Fruit fly (Drosophila melanogaster): ENCODE data around the gene CG7872.
A peak's percentile ranks its signal among the peaks of the same experiment; 100 is the strongest.

The CG7872 gene

DNA sequence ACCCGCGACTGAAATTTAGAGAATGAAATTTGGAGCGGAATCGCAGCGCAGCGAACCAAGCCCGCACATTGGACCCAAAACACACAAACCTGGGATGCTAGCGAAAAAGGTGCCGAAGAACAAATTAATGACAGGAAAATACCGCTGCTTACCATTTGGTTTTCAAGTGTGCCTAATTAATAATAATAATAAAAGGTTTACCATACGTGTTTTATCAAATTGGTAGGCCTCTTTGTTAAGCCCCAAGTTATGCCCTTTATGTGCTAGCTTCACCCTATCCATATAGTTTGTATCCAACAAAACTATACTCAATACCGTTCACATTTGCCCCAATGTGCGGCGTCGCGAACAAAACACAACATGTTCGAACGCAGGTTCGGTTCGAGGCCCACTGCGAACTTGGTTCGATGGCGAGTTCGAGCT lies 23.7 kb upstream of the CG7872 start, which contains the start of gene Ac13E (continued):
- TF ChIP-seq Dp (GFP tag; optimal IDR thresholded peaks at IDR 0.05) (no peak), NFAT (GFP tag; IDR thresholded peaks at IDR 0.05) (peak; percentile 78), dysf (GFP tag; IDR thresholded peaks at IDR 0.05) (peak; percentile 91), E2f1 (GFP tag; IDR thresholded peaks at IDR 0.05) (peak; percentile 83), CG43689 (GFP tag; IDR thresholded peaks at IDR 0.05) (0 out of 2 replicates have a peak, but pooled peaks have one; percentile 49), CG13894 (tag; optimal IDR thresholded peaks at IDR 0.05) (peak; percentile 79), Rfx (GFP tag; IDR thresholded peaks at IDR 0.05) (peak; percentile 92), CG3281 (GFP tag; optimal IDR thresholded peaks at IDR 0.05) (peak; percentile 93), phol (tag; optimal IDR thresholded peaks at IDR 0.05) (peak; percentile 89), CTCF (GFP tag; optimal IDR thresholded peaks at IDR 0.05) (peak; percentile 56), CG9797 (GFP tag; optimal IDR thresholded peaks at IDR 0.05) (peak; percentile 18), CG10366 (GFP tag; IDR thresholded peaks at IDR 0.05) (peak; percentile 82), CG2120 (GFP tag; optimal IDR thresholded peaks at IDR 0.05) (peak; percentile 92), stwl (tag; optimal IDR thresholded peaks at IDR 0.05) (no peak), H15 (GFP tag; IDR thresholded peaks at IDR 0.05) (peak; percentile 75), Fer2 (tag; optimal IDR thresholded peaks at IDR 0.05) (peak; percentile 70), CG17568 (GFP tag; optimal IDR thresholded peaks at IDR 0.05) (peak; percentile 84), CG13123 (GFP tag; optimal IDR thresholded peaks at IDR 0.05) (peak; percentile 40), CG17829 (tag; optimal IDR thresholded peaks at IDR 0.05) (peak; percentile 90), maf-S (GFP tag; optimal IDR thresholded peaks at IDR 0.05) (peak; percentile 71), CG4360 (GFP tag; IDR thresholded peaks at IDR 0.05) (0 out of 2 replicates have a peak, but pooled peaks have one; percentile 44), corto (GFP tag; optimal IDR thresholded peaks at IDR 0.05) (peak; percentile 70), kay (GFP tag; optimal IDR thresholded peaks at IDR 0.05) (peak; percentile 84), CG6254 (GFP tag; optimal IDR thresholded peaks at IDR 0.05) (peak; percentile 82), hbn (GFP tag; IDR thresholded peaks at IDR 0.05; ENCODE audit: partially characterized antibody) (0 out of 2 replicates have a peak, but pooled peaks have one; percentile 18), CG33557 (GFP tag; optimal IDR thresholded peaks at IDR 0.05) (peak; percentile 87), CG7357 (GFP tag; IDR thresholded peaks at IDR 0.05) (peak; percentile 81), CG12659 (GFP tag; optimal IDR thresholded peaks at IDR 0.05) (peak; percentile 91), CG9437 (GFP tag; optimal IDR thresholded peaks at IDR 0.05) (peak; percentile 79), run (tag; optimal IDR thresholded peaks at IDR 0.05) (peak; percentile 80), mirr (GFP tag; optimal IDR thresholded peaks at IDR 0.05) (peak; percentile 68), CG3163 (GFP tag; optimal IDR thresholded peaks at IDR 0.05) (peak; percentile 52), CG18764 (GFP tag; optimal IDR thresholded peaks at IDR 0.05) (peak; percentile 82), Hsf (GFP tag; optimal IDR thresholded peaks at IDR 0.05) (peak; percentile 87), CG15479 (GFP tag; optimal IDR thresholded peaks at IDR 0.05) (peak; percentile 41), pb (GFP tag; optimal IDR thresholded peaks at IDR 0.05) (peak; percentile 59), trem (tag; optimal IDR thresholded peaks at IDR 0.05) (peak; percentile 83), ftz-f1 (GFP tag; optimal IDR thresholded peaks at IDR 0.05) (peak; percentile 59), gfzf (GFP tag; optimal IDR thresholded peaks at IDR 0.05) (no peak), cas (GFP tag; IDR thresholded peaks at IDR 0.05) (peak; percentile 60), CG10267 (tag; optimal IDR thresholded peaks at IDR 0.05) (peak; percentile 82), eve (GFP tag; optimal IDR thresholded peaks at IDR 0.05) (peak; percentile 33 to 95), da (GFP tag; optimal IDR thresholded peaks at IDR 0.05) (peak; percentile 47), lmd (GFP tag; IDR thresholded peaks at IDR 0.05) (peak; percentile 92), zen (tag; optimal IDR thresholded peaks at IDR 0.05) (peak; percentile 83), NC2β (GFP tag; optimal IDR thresholded peaks at IDR 0.05) (peak; percentile 79), lola (GFP tag; optimal IDR thresholded peaks at IDR 0.05) (peak in 1 of 3 experiments; percentile 88), lilli (GFP tag; optimal IDR thresholded peaks at IDR 0.05) (peak; percentile 94), jigr1 (GFP tag; IDR thresholded peaks at IDR 0.05) (peak; percentile 78), HmgD (GFP tag; optimal IDR thresholded peaks at IDR 0.05) (no peak), CG10979 (tag; optimal IDR thresholded peaks at IDR 0.05) (peak; percentile 92)

Measured in whole organism, embryonic.